Worm (Caenorhabditis elegans) whole organism, late embryonic: Measurements from ENCODE around the gene elpc-4.
"Not testable (repeated sequence)": the region's sequence is repeated elsewhere in the genome, so short reads cannot be mapped to it uniquely, and the experiment has no call there.

Source experiments
- F13H6.1 ChIP-seq: sonication (generic microtip); optimal IDR thresholded peaks from 2 replicates; lab custom pipeline; 2016; ENCODE audit warnings: missing genetic modification characterization, missing compliant biosample characterization
- ceh-30 ChIP-seq: fragments of 150-350 bp; optimal IDR thresholded peaks from 2 replicates; lab custom pipeline; 2014; ENCODE audit warnings: missing biosample characterization, missing genetic modification characterization
- ceh-45 ChIP-seq: fragments of 200-800 bp; sonication (Bioruptor generic); IDR thresholded peaks from 2 replicates; pipeline ENCODE4 v1.3.6; 2022; ENCODE audit warnings: missing genetic modification reagents, missing genetic modification characterization, missing compliant biosample characterization
- fkh-10 ChIP-seq: fragments of 150-350 bp; optimal IDR thresholded peaks from 2 replicates; lab custom pipeline; 2014; ENCODE audit warnings: missing biosample characterization, missing genetic modification reagents, missing genetic modification characterization
- pha-2 ChIP-seq: sonication (generic microtip); optimal IDR thresholded peaks from 2 replicates; lab custom pipeline; 2017; ENCODE audit warnings: mild to moderate bottlenecking, missing genetic modification characterization, missing compliant biosample characterization
- unc-3 ChIP-seq, 2 experiments: fragments of 200-800 bp in 1 of 2; sonication (Bioruptor generic) in 1 of 2; sonication (generic microtip) in 1 of 2; conservative IDR thresholded peaks in 1 of 2; optimal IDR thresholded peaks in 1 of 2; 2 replicates each; pipeline versions ENCODE4 v1.3.6 to Lab custom; 2016 to 2022; ENCODE audit warnings: missing compliant biosample characterization in 2 of 2, missing genetic modification characterization in 2 of 2, missing genetic modification reagents in 1 of 2
- unc-55 ChIP-seq: sonication (generic microtip); optimal IDR thresholded peaks from 2 replicates; lab custom pipeline; 2017; ENCODE audit warnings: missing biosample characterization, missing genetic modification reagents, missing genetic modification characterization

- peak; percentile 67 for TF ChIP-seq unc-3 (GFP tag; conservative IDR thresholded peaks at IDR 0.05; lab: Robert Waterston, UW)
- TF ChIP-seq unc-3 (tag; optimal IDR thresholded peaks at IDR 0.05; lab: Kevin White, UChicago): peak; percentile 3
- TF ChIP-seq fkh-10, ceh-30, unc-55: not testable (repeated sequence)
- peak; percentile 90 for TF ChIP-seq F13H6.1 (tag; lab: Kevin White, UChicago)
- TF ChIP-seq ceh-45: peak; percentile 59; the same call in 1 of the 2 replicates
- TF ChIP-seq pha-2 (tag; lab: Kevin White, UChicago): peak; percentile 6
These were observed 975 bp upstream of the elpc-4 start, which contains the start of gene C26B2.7 for ce11 chrIV:8015726-8016312.
